Fruit fly (Drosophila melanogaster): ENCODE data around the gene CG11911.

Gene CG11911

DNA sequence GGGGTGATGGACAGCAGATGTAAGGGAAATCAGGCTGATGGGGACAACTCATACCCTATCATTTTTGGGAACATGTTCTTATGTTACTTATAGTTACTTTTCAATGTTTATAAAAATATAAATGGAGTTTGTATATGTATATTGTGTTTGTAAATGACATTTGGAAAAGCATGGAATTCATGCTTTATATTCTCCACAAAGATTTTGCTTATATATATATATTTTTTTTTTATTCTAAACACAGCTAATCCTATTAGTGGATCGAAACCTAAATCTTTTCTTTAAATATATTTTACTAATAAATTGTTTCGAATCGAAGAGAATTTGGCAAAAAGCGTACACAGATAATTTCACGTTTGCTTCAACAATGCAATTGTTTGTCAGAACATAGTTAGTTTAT is 32.0 kb downstream of the CG11911 start, which contains the start of gene Amnionless (continued):
- TF ChIP-seq CG7745 (tag; optimal IDR thresholded peaks at IDR 0.05), result no peak
- no peak for TF ChIP-seq CG18599 (GFP tag; optimal IDR thresholded peaks at IDR 0.05)
- no peak for TF ChIP-seq bcd (GFP tag; optimal IDR thresholded peaks at IDR 0.05)
- no peak for TF ChIP-seq tll (GFP tag; optimal IDR thresholded peaks at IDR 0.05)

DNA sequence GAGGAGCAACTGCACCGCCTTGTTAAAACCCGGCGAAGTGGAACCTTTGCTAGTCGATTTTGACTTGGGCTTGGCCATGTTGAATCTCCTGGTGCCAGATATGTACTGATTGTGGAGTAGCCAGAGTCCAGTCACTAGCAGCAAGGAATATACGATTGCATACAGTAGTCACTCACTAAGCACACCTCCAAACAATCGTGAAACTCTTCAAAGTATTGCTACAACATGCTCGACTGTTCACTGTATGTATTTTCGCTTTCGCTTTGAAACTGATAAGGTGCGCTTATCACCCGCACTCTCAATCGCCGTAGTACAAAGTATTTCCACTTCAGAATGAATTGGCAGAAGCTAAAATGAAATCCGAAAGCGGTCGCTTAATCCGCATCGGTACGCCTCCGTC is 34.6 kb downstream of the CG11911 start:
- no peak for TF ChIP-seq CG8359 (GFP tag; optimal IDR thresholded peaks at IDR 0.05; ENCODE audit: borderline replicate concordance)
- peak; percentile 63 for TF ChIP-seq ems (GFP tag; optimal IDR thresholded peaks at IDR 0.05)
- peak; percentile 93 for TF ChIP-seq CG18599 (GFP tag; optimal IDR thresholded peaks at IDR 0.05)
- TF ChIP-seq CG32772 (GFP tag; IDR thresholded peaks at IDR 0.05), result peak; percentile 24; the same call in 1 of the 2 replicates
- TF ChIP-seq luna (GFP tag; optimal IDR thresholded peaks at IDR 0.05), result no peak
- TF ChIP-seq corto (GFP tag; optimal IDR thresholded peaks at IDR 0.05), result peak; percentile 79
- TF ChIP-seq Eip74EF (GFP tag; optimal IDR thresholded peaks at IDR 0.05), result no peak
- TF ChIP-seq oc (tag; optimal IDR thresholded peaks at IDR 0.05), result peak; percentile 27
- TF ChIP-seq Dll (GFP tag; IDR thresholded peaks at IDR 0.05; ENCODE audit: partially characterized antibody), result no peak
- TF ChIP-seq CG7372 (GFP tag; IDR thresholded peaks at IDR 0.05), result 0 out of 2 replicates have a peak, but pooled peaks have one; percentile 34
- TF ChIP-seq en (GFP tag; optimal IDR thresholded peaks at IDR 0.05), result peak; percentile 43
- 0 out of 2 replicates have a peak, but pooled peaks have one; percentile 29 for TF ChIP-seq danr (GFP tag; IDR thresholded peaks at IDR 0.05)
- no peak for TF ChIP-seq Trl (optimal IDR thresholded peaks at IDR 0.05)
- TF ChIP-seq Trl (GFP tag; optimal IDR thresholded peaks at IDR 0.05), result peak; percentile 72
- TF ChIP-seq Rx (GFP tag; IDR thresholded peaks at IDR 0.05), result peak; percentile 63; the same call in 1 of the 2 replicates
- TF ChIP-seq vfl (GFP tag; optimal IDR thresholded peaks at IDR 0.05), result peak; percentile 61
- no peak; the same call in 1 of the 2 replicates for TF ChIP-seq ara (GFP tag; IDR thresholded peaks at IDR 0.05)
- no peak for TF ChIP-seq prd (optimal IDR thresholded peaks at IDR 0.05)
- peak; percentile 75 for TF ChIP-seq prd (GFP tag; IDR thresholded peaks at IDR 0.05)
- peak; percentile 65 for TF ChIP-seq CG12391 (tag; optimal IDR thresholded peaks at IDR 0.05)
- TF ChIP-seq BtbVII (GFP tag; optimal IDR thresholded peaks at IDR 0.05), result peak; percentile 69
- TF ChIP-seq CG8388 (GFP tag; optimal IDR thresholded peaks at IDR 0.05), result no peak
- TF ChIP-seq CG4707 (GFP tag; optimal IDR thresholded peaks at IDR 0.05), result peak; percentile 7
- peak; percentile 70; the same call in 2 of the 3 replicates for TF ChIP-seq ase (GFP tag; IDR thresholded peaks at IDR 0.05)
- peak; percentile 87 for TF ChIP-seq lilli (GFP tag; optimal IDR thresholded peaks at IDR 0.05)
- no peak for TF ChIP-seq CG42726 (GFP tag; IDR thresholded peaks at IDR 0.05; ENCODE audit: partially characterized antibody)
- TF ChIP-seq fd64A (GFP tag; optimal IDR thresholded peaks at IDR 0.05), result no peak
- peak; percentile 57 for TF ChIP-seq fu2 (GFP tag; optimal IDR thresholded peaks at IDR 0.05)
- TF ChIP-seq HLH4C (GFP tag; IDR thresholded peaks at IDR 0.05; ENCODE audit: partially characterized antibody), result no peak
- TF ChIP-seq jing (GFP tag; optimal IDR thresholded peaks at IDR 0.05), result no peak
- no peak for TF ChIP-seq ftz-f1 (GFP tag; optimal IDR thresholded peaks at IDR 0.05)
- TF ChIP-seq CG16779 (GFP tag; IDR thresholded peaks at IDR 0.05), result peak; percentile 55; the same call in 1 of the 2 replicates
- 0 out of 2 replicates have a peak, but pooled peaks have one; percentile 23 for TF ChIP-seq CG17612 (GFP tag; IDR thresholded peaks at IDR 0.05)
- peak; percentile 65 for TF ChIP-seq CG1647 (GFP tag; optimal IDR thresholded peaks at IDR 0.05)
- no peak for TF ChIP-seq CTCF (GFP tag; optimal IDR thresholded peaks at IDR 0.05)
- peak; percentile 59 for TF ChIP-seq scrt (GFP tag; optimal IDR thresholded peaks at IDR 0.05)
- TF ChIP-seq ken (GFP tag; IDR thresholded peaks at IDR 0.05), result peak; percentile 77; the same call in 2 of the 3 replicates
- TF ChIP-seq CG6654 (GFP tag; optimal IDR thresholded peaks at IDR 0.05), result no peak
- TF ChIP-seq CG12219 (GFP tag; optimal IDR thresholded peaks at IDR 0.05), result peak; percentile 65
- TF ChIP-seq Sry-δ (GFP tag; optimal IDR thresholded peaks at IDR 0.05), result peak; percentile 31
- no peak for TF ChIP-seq TFAM (GFP tag; optimal IDR thresholded peaks at IDR 0.05)
- no peak for TF ChIP-seq Dfd (GFP tag; optimal IDR thresholded peaks at IDR 0.05)
- peak; percentile 42 for TF ChIP-seq run (tag; optimal IDR thresholded peaks at IDR 0.05)
- TF ChIP-seq CG11093 (GFP tag; IDR thresholded peaks at IDR 0.05), result peak; percentile 43; the same call in 1 of the 3 replicates
- TF ChIP-seq Dp (GFP tag; optimal IDR thresholded peaks at IDR 0.05), result no peak
- TF ChIP-seq CG8089 (GFP tag; optimal IDR thresholded peaks at IDR 0.05), result peak; percentile 13
